Worm (Caenorhabditis elegans): ENCODE results near the gene C34F11.8.

DNA sequence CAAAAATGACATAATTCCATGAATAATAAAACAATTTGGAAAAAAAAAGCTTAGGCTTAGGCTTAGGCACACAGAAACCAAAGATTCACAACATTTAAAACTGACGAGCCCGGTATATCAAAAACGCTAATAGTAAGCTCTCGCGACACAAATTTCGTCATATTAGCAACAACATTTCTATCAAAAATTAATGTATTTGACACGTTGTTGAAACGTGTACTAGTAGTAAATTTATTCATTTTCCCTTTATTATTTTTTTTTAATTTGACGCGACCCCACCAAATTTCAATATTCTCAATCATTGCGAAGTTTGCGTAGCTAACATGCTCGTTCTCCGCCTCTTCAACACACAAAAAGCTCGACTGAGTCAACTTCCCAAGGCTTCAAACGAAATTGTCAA lies 1.2 kb upstream of the C34F11.8 start, which contains the start of gene C34F11.2:
- TF ChIP-seq sup-37 (GFP tag; optimal IDR thresholded peaks at IDR 0.05) (no peak), lin-15B (tag; optimal IDR thresholded peaks at IDR 0.05) (no peak), lsy-2 (tag; optimal IDR thresholded peaks at IDR 0.05) (no peak), elt-3 (tag; optimal IDR thresholded peaks at IDR 0.05) (no peak), ztf-11 (tag; optimal IDR thresholded peaks at IDR 0.05) (no peak), tlp-1 (tag; optimal IDR thresholded peaks at IDR 0.05) (no peak), ztf-4 (tag; optimal IDR thresholded peaks at IDR 0.05) (no peak), fkh-8 (tag; optimal IDR thresholded peaks at IDR 0.05) (no peak), hpl-2 (GFP tag; optimal IDR thresholded peaks at IDR 0.05) (no peak), zag-1 (tag; optimal IDR thresholded peaks at IDR 0.05) (no peak), nhr-11 (tag; optimal IDR thresholded peaks at IDR 0.05) (no peak), vab-15 (tag; optimal IDR thresholded peaks at IDR 0.05) (no peak), xbp-1 (tag; optimal IDR thresholded peaks at IDR 0.05) (no peak)

Measured in whole organism, L1 larva.